Fruit fly (Drosophila melanogaster): ENCODE data around the gene Cngl.

The Cngl gene

DNA sequence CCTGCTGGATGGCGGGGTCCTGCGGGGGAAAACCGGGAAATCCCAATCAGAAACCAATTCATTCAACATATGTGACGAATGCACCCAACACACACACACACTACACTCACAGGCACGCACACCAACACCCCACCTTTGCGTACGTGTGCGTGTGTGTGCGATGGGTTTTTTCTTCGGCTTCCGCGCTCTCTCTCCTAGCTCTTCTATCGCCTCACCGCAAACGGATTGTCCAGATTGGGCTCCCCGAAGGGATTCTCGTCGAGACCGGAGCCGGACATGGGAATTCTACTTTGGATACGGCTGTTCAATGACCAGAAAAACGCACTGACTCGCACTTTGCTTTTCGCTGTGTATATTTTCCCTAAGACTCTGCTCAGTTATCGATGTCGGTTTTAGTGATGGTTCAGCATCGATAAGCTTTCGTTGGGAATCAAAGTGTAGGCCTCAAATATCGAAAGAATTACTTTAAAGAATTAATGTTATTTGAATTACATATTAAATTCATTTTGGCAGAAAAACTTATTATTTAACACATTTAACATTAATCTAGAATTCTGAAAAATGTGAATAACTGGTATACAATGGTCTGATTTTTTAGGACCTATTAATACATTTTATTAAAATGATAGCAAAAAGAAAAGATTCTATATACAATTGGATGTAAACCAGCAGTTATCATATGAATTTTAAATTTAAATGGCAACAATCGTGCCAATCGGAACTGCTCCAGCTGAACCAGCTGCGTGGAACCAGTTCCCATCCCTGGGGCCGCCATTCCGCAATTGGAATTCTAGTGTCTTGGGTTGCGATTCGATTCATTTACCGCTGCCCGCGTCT is 8.7 kb upstream of the Cngl start, which contains the start of the genes Scamp and Ahcy (continued):
- TF ChIP-seq fkh (GFP tag; optimal IDR thresholded peaks at IDR 0.05): no peak
- peak; percentile 45 for TF ChIP-seq esn (GFP tag; optimal IDR thresholded peaks at IDR 0.05)
- TF ChIP-seq CG11294 (GFP tag; IDR thresholded peaks at IDR 0.05): no peak
- no peak for TF ChIP-seq CG7368 (GFP tag; optimal IDR thresholded peaks at IDR 0.05)
- TF ChIP-seq CG34406 (GFP tag; optimal IDR thresholded peaks at IDR 0.05): no peak
- no peak for TF ChIP-seq Lpt (GFP tag; optimal IDR thresholded peaks at IDR 0.05)
- no peak for TF ChIP-seq eg (GFP tag; IDR thresholded peaks at IDR 0.05)
- no peak for TF ChIP-seq CG3032 (tag; optimal IDR thresholded peaks at IDR 0.05)
- TF ChIP-seq Sox102F (GFP tag; optimal IDR thresholded peaks at IDR 0.05): peak; percentile 26
- TF ChIP-seq CG10631 (GFP tag; optimal IDR thresholded peaks at IDR 0.05): peak; percentile 26
- TF ChIP-seq CG3919 (GFP tag; optimal IDR thresholded peaks at IDR 0.05): peak; percentile 26
- peak; percentile 12 for TF ChIP-seq acj6 (GFP tag; optimal IDR thresholded peaks at IDR 0.05)

DNA sequence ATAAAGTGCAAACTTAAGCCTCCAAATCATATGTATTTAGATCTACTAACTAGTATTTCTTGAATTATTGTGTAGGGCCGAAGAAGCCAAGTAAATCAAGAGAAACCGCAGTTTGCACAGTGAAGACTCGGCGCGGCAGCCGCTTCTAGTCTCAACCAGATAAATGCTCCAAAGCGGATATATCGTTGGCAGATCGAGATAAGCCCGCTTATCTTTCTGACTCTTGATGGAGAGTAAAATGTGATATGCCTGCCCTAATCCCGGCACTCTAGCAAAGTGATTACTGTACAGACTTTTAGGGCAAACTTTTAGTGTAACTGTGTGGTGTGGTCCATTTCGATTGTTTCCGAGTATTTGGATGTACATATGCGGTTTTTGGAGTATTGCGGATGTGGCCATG is 7.8 kb upstream of the Cngl start:
- TF ChIP-seq OdsH (GFP tag; optimal IDR thresholded peaks at IDR 0.05): peak; percentile 36
- no peak for TF ChIP-seq Ets21C (GFP tag; optimal IDR thresholded peaks at IDR 0.05)
- peak; percentile 3 for TF ChIP-seq Sox15 (GFP tag; optimal IDR thresholded peaks at IDR 0.05)
- TF ChIP-seq Hr39 (GFP tag; optimal IDR thresholded peaks at IDR 0.05): peak; percentile 12
- TF ChIP-seq Hr4 (GFP tag; optimal IDR thresholded peaks at IDR 0.05): peak; percentile 19
- peak; percentile 2 for TF ChIP-seq cyc (GFP tag; optimal IDR thresholded peaks at IDR 0.05)
- TF ChIP-seq CG3919 (GFP tag; optimal IDR thresholded peaks at IDR 0.05): no peak
- no peak for TF ChIP-seq Blimp-1 (GFP tag; optimal IDR thresholded peaks at IDR 0.05)
- TF ChIP-seq CG32006 (GFP tag; optimal IDR thresholded peaks at IDR 0.05): peak; percentile 30
- TF ChIP-seq CG4318 (GFP tag; optimal IDR thresholded peaks at IDR 0.05): peak; percentile 1
- TF ChIP-seq CG15336 (GFP tag; IDR thresholded peaks at IDR 0.05): peak; percentile 17; the same call in 1 of the 2 replicates
- TF ChIP-seq Eip78C (GFP tag): peak; percentile 30
- TF ChIP-seq CG10669 (GFP tag; optimal IDR thresholded peaks at IDR 0.05): no peak
- peak; percentile 34; the same call in 1 of the 3 replicates for TF ChIP-seq CG6163 (GFP tag; IDR thresholded peaks at IDR 0.05)
- no peak for TF ChIP-seq spab (GFP tag; optimal IDR thresholded peaks at IDR 0.05)
- TF ChIP-seq Gug (GFP tag; IDR thresholded peaks at IDR 0.05): 0 out of 2 replicates have a peak, but pooled peaks have one; percentile 30
- TF ChIP-seq eg (GFP tag; IDR thresholded peaks at IDR 0.05): peak; percentile 32; the same call in 1 of the 3 replicates
- no peak for TF ChIP-seq pdm3 (GFP tag; optimal IDR thresholded peaks at IDR 0.05)
- peak; percentile 50 for TF ChIP-seq svp (GFP tag)

DNA sequence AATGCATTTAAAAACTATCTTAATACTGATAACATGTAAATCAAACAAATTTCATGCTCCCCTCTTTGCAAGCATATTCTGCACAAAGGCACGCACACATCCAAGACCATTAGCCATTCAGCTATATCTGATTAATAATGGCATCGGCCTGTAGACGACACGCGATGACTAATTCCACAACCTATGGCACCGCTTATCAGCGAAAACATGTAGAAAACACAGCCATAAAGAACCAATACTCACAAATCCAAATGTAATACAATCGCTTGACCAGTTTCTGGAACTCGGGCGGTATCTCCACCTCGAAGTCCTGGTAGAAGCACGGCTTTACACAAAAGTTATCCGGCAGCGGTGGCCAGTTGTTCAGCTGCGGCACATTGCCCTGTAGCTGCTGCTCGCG is 7.1 kb upstream of the Cngl start:
- TF ChIP-seq CG6163 (GFP tag; IDR thresholded peaks at IDR 0.05): no peak
- no peak for TF ChIP-seq fd59A (GFP tag; optimal IDR thresholded peaks at IDR 0.05)
- TF ChIP-seq svp (GFP tag): peak; percentile 92
- TF ChIP-seq CG6808 (GFP tag; optimal IDR thresholded peaks at IDR 0.05): no peak
- no peak for TF ChIP-seq Sox102F (GFP tag; optimal IDR thresholded peaks at IDR 0.05)
- no peak for TF ChIP-seq achi (GFP tag; optimal IDR thresholded peaks at IDR 0.05)
- no peak for TF ChIP-seq Eip75B (GFP tag; optimal IDR thresholded peaks at IDR 0.05)

DNA sequence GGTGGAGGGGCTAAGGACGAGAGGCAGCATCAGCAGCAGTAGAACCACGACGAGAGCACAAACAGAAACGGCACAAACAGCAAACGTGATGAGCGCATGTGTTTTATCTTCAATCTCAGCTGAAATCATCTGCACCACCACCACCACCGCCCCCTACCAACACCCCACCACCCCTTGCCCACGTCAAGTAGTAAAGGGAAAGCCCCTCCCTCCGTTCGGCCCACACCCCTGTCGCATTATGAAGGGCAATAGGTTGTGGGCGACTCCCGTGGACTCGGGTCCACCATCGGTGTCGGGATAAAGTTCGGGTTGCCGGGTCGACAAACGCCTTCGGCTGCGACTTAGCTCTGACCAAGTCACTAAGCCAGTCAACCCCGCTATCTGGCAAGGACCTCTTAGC is 2.5 kb upstream of the Cngl start:
- TF ChIP-seq CG10631 (GFP tag; optimal IDR thresholded peaks at IDR 0.05) (no peak), fkh (GFP tag; optimal IDR thresholded peaks at IDR 0.05) (no peak), dac (GFP tag; optimal IDR thresholded peaks at IDR 0.05) (no peak), fd59A (GFP tag; optimal IDR thresholded peaks at IDR 0.05) (no peak), svp (GFP tag) (no peak), topi (GFP tag; optimal IDR thresholded peaks at IDR 0.05) (no peak), ss (GFP tag; optimal IDR thresholded peaks at IDR 0.05) (no peak), lz (GFP tag; optimal IDR thresholded peaks at IDR 0.05) (no peak), CG31627 (GFP tag; optimal IDR thresholded peaks at IDR 0.05) (no peak), CG6808 (GFP tag; optimal IDR thresholded peaks at IDR 0.05) (no peak), salr (GFP tag; optimal IDR thresholded peaks at IDR 0.05) (no peak), CG6792 (GFP tag; optimal IDR thresholded peaks at IDR 0.05) (no peak), cyc (GFP tag; optimal IDR thresholded peaks at IDR 0.05) (no peak), CG10669 (GFP tag; optimal IDR thresholded peaks at IDR 0.05) (no peak), Gug (GFP tag; IDR thresholded peaks at IDR 0.05) (no peak), dsx (GFP tag; optimal IDR thresholded peaks at IDR 0.05; ENCODE audit: poor library complexity, severe bottlenecking) (no peak), Hr4 (GFP tag; optimal IDR thresholded peaks at IDR 0.05) (no peak), achi (GFP tag; optimal IDR thresholded peaks at IDR 0.05) (no peak), CG15336 (GFP tag; IDR thresholded peaks at IDR 0.05) (no peak)
